Worm (Caenorhabditis elegans) whole organism, L4/young adult: ENCODE data around the gene C45H4.18.

Source experiments
- W03F9.2 ChIP-seq: fragments of 150-350 bp; optimal IDR thresholded peaks from 2 replicates; lab custom pipeline; 2014; ENCODE audit warnings: missing biosample characterization, missing genetic modification characterization
- him-1 ChIP-seq: sonication (generic microtip); optimal IDR thresholded peaks from 2 replicates; lab custom pipeline; 2016; ENCODE audit warnings: missing genotype, missing genetic modification reagents, missing genetic modification characterization, missing compliant biosample characterization

ce11 chrV:2201240-2201639 is 25.9 kb downstream of the C45H4.18 start, which contains the start of gene cyp-32B1:
- no peak for TF ChIP-seq him-1
- no peak for TF ChIP-seq W03F9.2 (tag; lab: Kevin White, UChicago)
